Worm (Caenorhabditis elegans): ENCODE measurements around the gene pyt-1.
A peak's percentile ranks its signal among the peaks of the same experiment; 100 is the strongest.

Gene pyt-1

ce11 chrV:10241121-10241803 lies 12.1 kb upstream of the pyt-1 start, which contains the start of the genes C12D8.21 and col-148:
C12D8.21 (minus strand) TSS chrV:10241188.
col-148 (plus strand) TSS chrV:10241753.
- TF ChIP-seq spr-1 (tag; optimal IDR thresholded peaks at IDR 0.05) (no peak), ztf-11 (tag; optimal IDR thresholded peaks at IDR 0.05) (no peak), daf-19 (GFP tag; conservative IDR thresholded peaks at IDR 0.05) (no peak), aha-1 (tag) (peak; percentile 2)

ce11 chrV:10239861-10240260 lies 10.7 kb upstream of the pyt-1 start, which contains the start of gene fipr-8:
fipr-8 (minus strand) TSS chrV:10239961.
- TF ChIP-seq ceh-82 (tag; optimal IDR thresholded peaks at IDR 0.05) (no peak), nhr-10 (tag; optimal IDR thresholded peaks at IDR 0.05) (no peak), gei-8 (GFP tag; optimal IDR thresholded peaks at IDR 0.05) (no peak), F37D6.2 (tag; optimal IDR thresholded peaks at IDR 0.05) (no peak), ceh-32 (tag; optimal IDR thresholded peaks at IDR 0.05; ENCODE audit: poor library complexity) (no peak), mxl-2 (GFP tag; conservative IDR thresholded peaks at IDR 0.05) (no peak), hlh-11 (tag; optimal IDR thresholded peaks at IDR 0.05) (no peak), snpc-1.2 (GFP tag; IDR thresholded peaks at IDR 0.05) (no peak), set-16 (GFP tag; IDR thresholded peaks at IDR 0.05) (no peak), unc-39 (tag; optimal IDR thresholded peaks at IDR 0.05) (no peak), ceh-28 (tag; optimal IDR thresholded peaks at IDR 0.05) (no peak), ctbp-1 (GFP tag; IDR thresholded peaks at IDR 0.05) (no peak), rbr-2 (tag; optimal IDR thresholded peaks at IDR 0.05) (no peak), unc-130 (GFP tag; optimal IDR thresholded peaks at IDR 0.05) (no peak), nhr-6 (tag; optimal IDR thresholded peaks at IDR 0.05) (no peak), daf-19 (GFP tag; conservative IDR thresholded peaks at IDR 0.05) (no peak), R02D3.7 (tag; optimal IDR thresholded peaks at IDR 0.05) (no peak), dpl-1 (GFP tag; optimal IDR thresholded peaks at IDR 0.05) (no peak), madf-5 (GFP tag; IDR thresholded peaks at IDR 0.05) (no peak), lin-29 (GFP tag; IDR thresholded peaks at IDR 0.05) (no peak)

ce11 chrV:10238665-10239064 lies 9.5 kb upstream of the pyt-1 start, which contains the start of gene fubl-1:
fubl-1 (minus strand) TSS chrV:10238866.
- peak; percentile 40; the same call in 1 of the 2 replicates for TF ChIP-seq Y48G9A.11 (GFP tag; IDR thresholded peaks at IDR 0.05)
- peak in 1 of 2 experiments; percentile 19 for TF ChIP-seq lsy-2 (tag; optimal IDR thresholded peaks at IDR 0.05)
- TF ChIP-seq zip-2 (tag; optimal IDR thresholded peaks at IDR 0.05), result no peak
- TF ChIP-seq lin-39 (tag; optimal IDR thresholded peaks at IDR 0.05), result no peak
- no peak for TF ChIP-seq mdt-29 (GFP tag; IDR thresholded peaks at IDR 0.05)
- TF ChIP-seq ZK546.5 (tag; optimal IDR thresholded peaks at IDR 0.05), result no peak
- no peak for TF ChIP-seq lir-3 (tag; optimal IDR thresholded peaks at IDR 0.05)
- no peak for TF ChIP-seq mxl-2 (GFP tag; conservative IDR thresholded peaks at IDR 0.05)
- no peak for TF ChIP-seq nhr-48 (tag; optimal IDR thresholded peaks at IDR 0.05)
- no peak for TF ChIP-seq egl-27 (tag; optimal IDR thresholded peaks at IDR 0.05)
- no peak for TF ChIP-seq ceh-62 (tag; optimal IDR thresholded peaks at IDR 0.05)
- no peak for TF ChIP-seq ceh-44 (GFP tag; IDR thresholded peaks at IDR 0.05)
- TF ChIP-seq F37D6.2 (tag; optimal IDR thresholded peaks at IDR 0.05), result no peak
- no peak for TF ChIP-seq snpc-1.2 (GFP tag; IDR thresholded peaks at IDR 0.05)
- no peak for TF ChIP-seq daf-8 (GFP tag; IDR thresholded peaks at IDR 0.05)
- no peak for TF ChIP-seq T26A8.4 (GFP tag; IDR thresholded peaks at IDR 0.05)
- no peak for TF ChIP-seq duxl-1 (tag; optimal IDR thresholded peaks at IDR 0.05; ENCODE audit: poor library complexity)
- TF ChIP-seq unc-62 (GFP tag; optimal IDR thresholded peaks at IDR 0.05 in 1 of 2), result peak in 1 of 2 experiments; percentile 28
- TF ChIP-seq unc-62 (tag; optimal IDR thresholded peaks at IDR 0.05), result no peak
- TF ChIP-seq sdz-12 (GFP tag; optimal IDR thresholded peaks at IDR 0.05), result no peak
- TF ChIP-seq nhr-42 (GFP tag; IDR thresholded peaks at IDR 0.05), result no peak
- TF ChIP-seq dpl-1 (GFP tag; optimal IDR thresholded peaks at IDR 0.05), result peak; percentile 14
- no peak for TF ChIP-seq fkh-10 (GFP tag; optimal IDR thresholded peaks at IDR 0.05)
- no peak for TF ChIP-seq Y75B8A.6 (GFP tag; IDR thresholded peaks at IDR 0.05)
- no peak for TF ChIP-seq daf-12 (tag; optimal IDR thresholded peaks at IDR 0.05)
- no peak for TF ChIP-seq lin-1 (GFP tag; IDR thresholded peaks at IDR 0.05)
- no peak for TF ChIP-seq nhr-102 (tag; optimal IDR thresholded peaks at IDR 0.05)
- TF ChIP-seq snpc-4 (tag; optimal IDR thresholded peaks at IDR 0.05), result no peak
- no peak for TF ChIP-seq fos-1 (tag; optimal IDR thresholded peaks at IDR 0.05)
- no peak for TF ChIP-seq zfp-2 (tag; optimal IDR thresholded peaks at IDR 0.05)
